Fruit fly (Drosophila melanogaster) whole organism, pupa: ENCODE results near the gene CG11920.

Experiments used
- CG10348 ChIP-seq: fragments of 200-800 bp; sonication (Bioruptor generic); IDR thresholded peaks from 2 replicates; pipeline ENCODE4 v1.3.6; 2022; ENCODE audit warnings: missing biosample characterization, missing genetic modification characterization
- CG12605 ChIP-seq: fragments of 200-800 bp; sonication (Bioruptor generic); IDR thresholded peaks from 2 replicates; pipeline ENCODE4 v1.3.6; 2022; ENCODE audit warnings: missing biosample characterization, missing genetic modification characterization
- CG13204 ChIP-seq: fragments of 200-800 bp; sonication (Bioruptor generic); optimal IDR thresholded peaks from 2 replicates; lab custom pipeline; 2018; ENCODE audit warnings: missing biosample characterization, mild to moderate bottlenecking, missing genetic modification characterization, moderate library complexity
- CG14655 ChIP-seq: fragments of 200-800 bp; sonication (Bioruptor generic); optimal IDR thresholded peaks from 3 replicates; lab custom pipeline; 2017; ENCODE audit warnings: mild to moderate bottlenecking, missing biosample characterization, missing genetic modification reagents, missing genetic modification characterization
- CG15710 ChIP-seq: fragments of 200-800 bp; sonication (Bioruptor generic); optimal IDR thresholded peaks from 2 replicates; lab custom pipeline; 2018; ENCODE audit warnings: missing biosample characterization, mild to moderate bottlenecking, missing genetic modification characterization, moderate library complexity
- CG17806 ChIP-seq: fragments of 200-800 bp; sonication (Bioruptor generic); optimal IDR thresholded peaks from 2 replicates; lab custom pipeline; 2018; ENCODE audit warnings: missing biosample characterization, mild to moderate bottlenecking, missing genetic modification characterization, moderate library complexity
- CG32121 ChIP-seq: fragments of 200-800 bp; sonication (Bioruptor generic); IDR thresholded peaks from 2 replicates; pipeline ENCODE4 v1.3.6; 2022; ENCODE audit warnings: missing biosample characterization, missing genetic modification characterization
- CG34367 ChIP-seq: fragments of 200-800 bp; sonication (Bioruptor generic); optimal IDR thresholded peaks from 2 replicates; lab custom pipeline; 2018; ENCODE audit warnings: missing biosample characterization, mild to moderate bottlenecking, missing genetic modification characterization
- CG4496 ChIP-seq: fragments of 200-800 bp; sonication (Bioruptor generic); IDR thresholded peaks from 3 replicates; pipeline ENCODE4 v1.3.6; 2022; ENCODE audit warnings: missing biosample characterization, missing genetic modification characterization
- CG8159 ChIP-seq: fragments of 200-800 bp; sonication (Bioruptor generic); optimal IDR thresholded peaks from 3 replicates; lab custom pipeline; 2018; ENCODE audit warnings: missing biosample characterization, mild to moderate bottlenecking, missing genetic modification characterization, moderate library complexity
- CG8301 ChIP-seq: fragments of 200-800 bp; sonication (Bioruptor generic); optimal IDR thresholded peaks from 2 replicates; lab custom pipeline; 2018; ENCODE audit warnings: missing biosample characterization, mild to moderate bottlenecking, missing genetic modification characterization
- CG9948 ChIP-seq: fragments of 200-800 bp; sonication (Bioruptor generic); optimal IDR thresholded peaks from 2 replicates; lab custom pipeline; 2018; ENCODE audit warnings: missing biosample characterization, mild to moderate bottlenecking, missing genetic modification characterization, moderate library complexity
- D1 ChIP-seq: fragments of 200-800 bp; sonication (Bioruptor generic); optimal IDR thresholded peaks from 2 replicates; lab custom pipeline; 2018; ENCODE audit warnings: missing biosample characterization, mild to moderate bottlenecking, missing genetic modification characterization, moderate library complexity
- EcR ChIP-seq: fragments of 200-800 bp; sonication (Bioruptor generic); optimal IDR thresholded peaks from 3 replicates; lab custom pipeline; 2019; ENCODE audit warnings: missing biosample characterization, missing genetic modification characterization, mild to moderate bottlenecking, moderate library complexity, missing genetic modification reagents
- Ets98B ChIP-seq: fragments of 200-800 bp; sonication (Bioruptor generic); IDR thresholded peaks from 2 replicates; pipeline ENCODE4 v1.3.6; 2022; ENCODE audit warnings: missing biosample characterization, missing genetic modification characterization
- Pif1A ChIP-seq: fragments of 200-800 bp; sonication (Bioruptor generic); optimal IDR thresholded peaks from 3 replicates; lab custom pipeline; 2016; ENCODE audit warnings: missing biosample characterization, missing genetic modification characterization
- Pif1B ChIP-seq: fragments of 200-800 bp; sonication (Bioruptor generic); optimal IDR thresholded peaks from 3 replicates; lab custom pipeline; 2016; ENCODE audit warnings: missing biosample characterization, missing genetic modification characterization
- Snoo ChIP-seq: fragments of 200-800 bp; sonication (Bioruptor generic); optimal IDR thresholded peaks from 3 replicates; lab custom pipeline; 2017; ENCODE audit warnings: missing biosample characterization, mild to moderate bottlenecking, missing genetic modification characterization, inconsistent platforms
- fd96Ca ChIP-seq: fragments of 200-800 bp; sonication (Bioruptor generic); IDR thresholded peaks from 3 replicates; pipeline ENCODE4 v1.3.6; 2022; ENCODE audit warnings: missing biosample characterization, missing genetic modification characterization
- gl ChIP-seq: fragments of 200-800 bp; sonication (Bioruptor generic); optimal IDR thresholded peaks from 2 replicates; lab custom pipeline; 2018; ENCODE audit warnings: missing biosample characterization, mild to moderate bottlenecking, missing genetic modification characterization
- rn ChIP-seq: fragments of 200-800 bp; sonication (Bioruptor generic); IDR thresholded peaks from 2 replicates; pipeline ENCODE4 v1.3.6; 2022; ENCODE audit warnings: missing biosample characterization, missing genetic modification characterization

The CG11920 gene

dm6 chr3R:25102253-25102652 is 27.6 kb downstream of the CG11920 start, which contains the start of gene CG45095:
Gene CG45095, plus strand, starts transcription at chr3R:25102553.
- TF ChIP-seq Pif1A (no peak), CG17806 (tag; lab: Kevin White, UChicago) (no peak), CG34367 (tag; lab: Kevin White, UChicago) (no peak), CG15710 (tag; lab: Kevin White, UChicago) (no peak), Ets98B (no peak), gl (tag; lab: Kevin White, UChicago) (no peak), D1 (no peak), CG9948 (tag; lab: Kevin White, UChicago) (no peak), CG32121 (GFP tag; lab: Robert Waterston, UW) (no peak), CG14655 (no peak), CG4496 (GFP tag; lab: Robert Waterston, UW) (no peak), CG10348 (no peak), CG8301 (tag; lab: Kevin White, UChicago) (no peak), CG13204 (GFP tag; lab: Kevin White, UChicago) (no peak), rn (GFP tag; lab: Robert Waterston, UW) (no peak)

dm6 chr3R:25108932-25109331 is 34.3 kb downstream of the CG11920 start, which contains the start of gene CG34027:
Gene CG34027, minus strand, starts transcription at chr3R:25109032.
- TF ChIP-seq CG10348 = no peak
- TF ChIP-seq D1 = no peak
- TF ChIP-seq CG8301 (tag; lab: Kevin White, UChicago) = no peak
- TF ChIP-seq gl (tag; lab: Kevin White, UChicago) = no peak
- no peak for TF ChIP-seq CG34367 (tag; lab: Kevin White, UChicago)
- no peak for TF ChIP-seq CG17806 (tag; lab: Kevin White, UChicago)
- no peak for TF ChIP-seq CG32121 (GFP tag; lab: Robert Waterston, UW)
- TF ChIP-seq CG4496 (GFP tag; lab: Robert Waterston, UW) = no peak
- no peak for TF ChIP-seq Pif1B (GFP tag; lab: Kevin White, UChicago)
- no peak for TF ChIP-seq CG8159
- TF ChIP-seq CG12605 (GFP tag; lab: Robert Waterston, UW) = no peak
- TF ChIP-seq EcR = no peak
- no peak for TF ChIP-seq Ets98B

- no peak for TF ChIP-seq CG9948 (tag; lab: Kevin White, UChicago)
- TF ChIP-seq, all 21 proteins: peak for 0
Observed at dm6 chr3R:25112466-25112939, 37.8 kb downstream of the CG11920 start, which contains the start of gene Nepl16. Gene Nepl16, minus strand, starts transcription at chr3R:25112516.

- TF ChIP-seq CG10348 (no peak), CG8159 (no peak), rn (GFP tag; lab: Robert Waterston, UW) (no peak), CG13204 (GFP tag; lab: Kevin White, UChicago) (no peak), CG15710 (tag; lab: Kevin White, UChicago) (no peak), CG34367 (tag; lab: Kevin White, UChicago) (no peak), CG14655 (no peak), Pif1B (GFP tag; lab: Kevin White, UChicago) (no peak), CG4496 (GFP tag; lab: Robert Waterston, UW) (no peak), CG9948 (tag; lab: Kevin White, UChicago) (no peak), CG17806 (tag; lab: Kevin White, UChicago) (no peak), Snoo (tag; lab: Kevin White, UChicago) (no peak), CG12605 (GFP tag; lab: Robert Waterston, UW) (no peak), fd96Ca (GFP tag; lab: Robert Waterston, UW) (no peak), CG8301 (tag; lab: Kevin White, UChicago) (no peak), D1 (no peak)
- TF ChIP-seq, all 21 proteins: peak for 0
Observed at dm6 chr3R:25122736-25123211, 48.1 kb downstream of the CG11920 start, which contains the start of the genes CG31510 and TTLL5. Gene CG31510, minus strand, starts transcription at chr3R:25122920. Gene TTLL5, minus strand, starts transcription at chr3R:25122920.

- TF ChIP-seq CG34367 (tag; lab: Kevin White, UChicago) = peak; percentile 14
- TF ChIP-seq CG4496 (GFP tag; lab: Robert Waterston, UW) = peak; percentile 82; the same call in 2 of the 3 replicates
- TF ChIP-seq Snoo (tag; lab: Kevin White, UChicago) = peak; percentile 52
- TF ChIP-seq CG15710 (tag; lab: Kevin White, UChicago) = peak; percentile 15
- TF ChIP-seq, all 21 proteins: peak for 4; not testable (repeated sequence) for 17
Observed at dm6 chr3R:25123262-25123661, 48.6 kb downstream of the CG11920 start, which contains the start of gene vig2. Gene vig2, plus strand, starts transcription at chr3R:25123373.
